Fruit fly (Drosophila melanogaster): ENCODE measurements around the gene Dhc1.
A peak's percentile ranks its signal among the peaks of the same experiment; 100 is the strongest.
"Not testable (repeated sequence)": the region's sequence is repeated elsewhere in the genome, so short reads cannot be mapped to it uniquely, and the experiment has no call there.

The Dhc1 gene

DNA sequence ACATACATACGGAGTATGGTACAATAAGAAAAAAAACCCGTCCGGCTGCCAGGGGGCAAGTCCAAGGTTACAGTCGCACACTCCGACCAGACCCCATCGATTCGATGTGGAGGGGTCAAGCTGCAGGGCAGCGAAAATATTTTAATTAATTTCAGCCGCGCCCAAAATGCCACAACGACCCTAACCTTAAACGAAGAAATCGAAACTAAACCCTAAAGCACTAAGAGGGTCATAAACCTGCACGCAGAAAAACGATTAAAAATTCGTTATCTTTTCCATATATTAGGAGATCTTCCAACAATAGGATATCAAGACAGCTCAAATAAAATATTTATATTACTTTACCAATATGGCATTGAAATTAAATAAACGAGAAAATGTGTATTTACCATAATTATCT lies 27.5 kb upstream of the Dhc1 start:
- TF ChIP-seq D1 (tag; optimal IDR thresholded peaks at IDR 0.05): no peak
- peak; percentile 30 for TF ChIP-seq EcR (GFP tag; optimal IDR thresholded peaks at IDR 0.05)

DNA sequence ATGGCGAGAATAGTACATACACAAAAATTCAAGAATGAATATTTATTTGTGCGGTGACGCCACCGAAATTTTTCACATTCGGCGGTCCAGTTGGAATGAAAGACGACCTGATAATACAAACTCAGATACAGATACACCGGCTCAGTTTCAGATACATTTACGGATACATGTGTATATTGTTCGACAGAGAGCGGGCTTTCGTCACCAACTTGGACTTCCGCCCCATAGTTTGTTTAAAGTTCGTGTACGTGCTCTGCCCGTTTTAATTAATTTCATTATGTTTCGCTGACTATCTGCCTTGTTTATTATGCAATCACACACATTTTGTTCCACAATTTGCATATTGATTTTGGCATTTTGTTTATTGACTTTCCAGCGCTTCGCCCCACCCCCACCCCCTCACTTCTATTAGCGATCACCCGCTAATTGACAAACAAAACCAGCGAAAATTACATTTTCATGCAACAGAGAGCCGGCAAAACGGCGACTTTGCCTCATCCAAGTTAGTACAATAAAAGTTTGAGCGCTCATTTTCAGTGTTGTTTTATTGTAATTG lies 26.8 kb upstream of the Dhc1 start:
- no peak for TF ChIP-seq D1 (tag; optimal IDR thresholded peaks at IDR 0.05)
- no peak for TF ChIP-seq fd96Ca (GFP tag; IDR thresholded peaks at IDR 0.05)
- TF ChIP-seq CG32121 (GFP tag; IDR thresholded peaks at IDR 0.05): no peak
- TF ChIP-seq CG4496 (GFP tag; IDR thresholded peaks at IDR 0.05): no peak
- no peak for TF ChIP-seq CG15710 (tag; optimal IDR thresholded peaks at IDR 0.05)
- TF ChIP-seq Pif1A (GFP tag; optimal IDR thresholded peaks at IDR 0.05): no peak
- no peak for TF ChIP-seq CG10348 (GFP tag; IDR thresholded peaks at IDR 0.05)

DNA sequence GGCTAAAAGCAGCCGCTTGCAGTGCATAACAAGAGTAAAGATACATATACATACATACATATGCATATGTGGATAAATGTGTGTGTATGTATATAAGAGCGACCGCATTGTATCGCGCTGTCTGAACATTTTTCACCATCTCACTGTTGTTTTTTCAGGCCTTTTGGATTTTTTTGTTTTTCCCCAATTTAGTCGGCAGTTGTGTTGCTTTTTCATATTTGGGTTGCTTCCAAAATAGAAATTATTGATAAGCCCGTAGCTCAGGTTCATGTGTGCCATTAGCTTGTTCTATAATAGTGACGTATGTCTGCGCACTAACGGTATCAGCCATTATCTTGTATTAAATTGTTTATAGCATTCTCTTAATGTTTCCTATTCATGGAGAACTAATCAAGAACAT lies 26.1 kb upstream of the Dhc1 start:
- TF ChIP-seq CG34367 (tag; optimal IDR thresholded peaks at IDR 0.05) (no peak), fd96Ca (GFP tag; IDR thresholded peaks at IDR 0.05) (no peak), CG4496 (GFP tag; IDR thresholded peaks at IDR 0.05) (no peak), rn (GFP tag; IDR thresholded peaks at IDR 0.05) (no peak), CG8159 (tag; optimal IDR thresholded peaks at IDR 0.05) (no peak), EcR (GFP tag; optimal IDR thresholded peaks at IDR 0.05) (no peak), Ets98B (GFP tag; IDR thresholded peaks at IDR 0.05) (no peak), D1 (tag; optimal IDR thresholded peaks at IDR 0.05) (no peak), CG12605 (GFP tag; IDR thresholded peaks at IDR 0.05) (no peak), Pif1B (GFP tag; optimal IDR thresholded peaks at IDR 0.05) (no peak), Snoo (tag; optimal IDR thresholded peaks at IDR 0.05) (no peak), gl (tag; optimal IDR thresholded peaks at IDR 0.05) (no peak)

DNA sequence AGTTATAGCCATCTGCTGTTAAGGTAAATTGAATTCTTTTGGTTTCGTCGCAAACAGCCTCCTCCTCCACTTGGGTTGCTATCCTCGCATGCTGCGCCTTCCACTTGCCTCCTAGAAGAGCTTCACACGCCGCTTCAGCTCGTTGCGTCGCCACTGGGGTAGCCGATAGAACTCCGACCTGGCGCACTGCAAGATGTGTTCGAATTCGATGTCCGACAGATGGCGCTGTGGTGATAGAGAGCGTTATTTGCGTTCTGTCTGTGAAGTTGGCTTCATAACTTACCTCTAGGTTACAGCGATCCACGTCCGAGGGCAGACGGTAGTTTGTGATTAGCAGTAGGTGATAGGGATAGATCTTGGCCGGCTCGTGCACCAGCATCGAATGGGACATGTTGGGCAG lies 20.6 kb upstream of the Dhc1 start:
- TF ChIP-seq CG17806 (tag; optimal IDR thresholded peaks at IDR 0.05) (no peak), CG8301 (tag; optimal IDR thresholded peaks at IDR 0.05) (no peak), CG34367 (tag; optimal IDR thresholded peaks at IDR 0.05) (no peak), Ets98B (GFP tag; IDR thresholded peaks at IDR 0.05) (no peak), Pif1A (GFP tag; optimal IDR thresholded peaks at IDR 0.05) (no peak)

DNA sequence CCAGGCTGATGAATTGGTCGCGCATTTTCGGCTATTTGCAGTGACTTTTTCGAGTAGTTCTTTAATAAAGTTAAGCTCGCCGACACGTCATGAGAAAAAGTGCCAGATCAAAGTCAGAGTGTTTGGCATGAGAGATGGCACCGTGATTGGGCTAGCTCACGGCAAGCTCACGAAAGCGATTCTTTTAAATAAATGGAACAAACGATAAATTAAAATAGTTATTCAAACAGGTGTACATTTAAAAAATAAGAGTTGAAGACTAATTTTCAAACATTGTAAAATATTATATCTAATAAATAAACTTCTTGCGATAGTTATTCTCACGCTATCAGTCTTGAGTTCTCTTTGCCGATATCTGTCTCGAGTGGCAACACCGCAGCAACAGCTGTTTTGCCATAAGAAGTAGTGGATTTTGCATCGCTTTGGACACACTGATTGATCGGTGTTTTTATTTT lies 18.3 kb upstream of the Dhc1 start, which contains the start of the genes Unc-115b, p24-2 and CG32939:
Unc-115b (minus strand) TSS at position 101 of the 455 bp plus-strand sequence.
p24-2 (minus strand) TSS at position 120 of the 455 bp plus-strand sequence.
CG32939 (plus strand) TSS at position 405 of the 455 bp plus-strand sequence.
- not testable (repeated sequence) for TF ChIP-seq Ets98B (GFP tag; IDR thresholded peaks at IDR 0.05); CG15710 (tag; optimal IDR thresholded peaks at IDR 0.05); D1 (tag; optimal IDR thresholded peaks at IDR 0.05)

DNA sequence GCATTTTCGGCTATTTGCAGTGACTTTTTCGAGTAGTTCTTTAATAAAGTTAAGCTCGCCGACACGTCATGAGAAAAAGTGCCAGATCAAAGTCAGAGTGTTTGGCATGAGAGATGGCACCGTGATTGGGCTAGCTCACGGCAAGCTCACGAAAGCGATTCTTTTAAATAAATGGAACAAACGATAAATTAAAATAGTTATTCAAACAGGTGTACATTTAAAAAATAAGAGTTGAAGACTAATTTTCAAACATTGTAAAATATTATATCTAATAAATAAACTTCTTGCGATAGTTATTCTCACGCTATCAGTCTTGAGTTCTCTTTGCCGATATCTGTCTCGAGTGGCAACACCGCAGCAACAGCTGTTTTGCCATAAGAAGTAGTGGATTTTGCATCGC lies 10.9 kb upstream of the Dhc1 start, which contains the start of the genes eca and CG18542:
eca (minus strand) TSS at position 101 of the 400 bp plus-strand sequence.
CG18542 (plus strand) TSS at position 385 of the 400 bp plus-strand sequence.
- TF ChIP-seq CG32121 (GFP tag; IDR thresholded peaks at IDR 0.05); CG17806 (tag; optimal IDR thresholded peaks at IDR 0.05); CG8301 (tag; optimal IDR thresholded peaks at IDR 0.05): not testable (repeated sequence)

DNA sequence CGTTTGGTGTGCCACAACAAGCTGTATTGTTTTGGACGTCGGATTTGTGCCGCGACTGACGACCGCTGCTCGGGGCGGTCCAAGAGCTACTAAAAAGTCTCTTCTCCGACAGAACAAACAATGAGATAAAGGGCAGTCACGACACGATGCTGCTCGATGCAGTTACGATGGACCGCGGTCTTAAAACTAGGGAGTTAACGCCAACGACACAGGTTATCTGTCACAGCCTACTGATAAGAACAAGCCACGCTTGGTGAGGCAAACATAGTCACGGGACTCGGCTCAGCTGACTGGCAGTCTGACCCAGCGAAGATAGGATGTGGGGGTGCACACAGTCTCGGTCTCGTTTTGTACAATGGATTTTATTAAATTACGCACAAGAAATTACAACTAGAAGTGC lies 9.7 kb upstream of the Dhc1 start, which contains the start of gene CG9444:
CG9444 (minus strand) TSS at position 140 of the 400 bp plus-strand sequence.
- TF ChIP-seq CG4496 (GFP tag; IDR thresholded peaks at IDR 0.05) (no peak), CG10348 (GFP tag; IDR thresholded peaks at IDR 0.05) (no peak), Ets98B (GFP tag; IDR thresholded peaks at IDR 0.05) (no peak), CG17806 (tag; optimal IDR thresholded peaks at IDR 0.05) (no peak), CG9948 (tag; optimal IDR thresholded peaks at IDR 0.05) (no peak)

DNA sequence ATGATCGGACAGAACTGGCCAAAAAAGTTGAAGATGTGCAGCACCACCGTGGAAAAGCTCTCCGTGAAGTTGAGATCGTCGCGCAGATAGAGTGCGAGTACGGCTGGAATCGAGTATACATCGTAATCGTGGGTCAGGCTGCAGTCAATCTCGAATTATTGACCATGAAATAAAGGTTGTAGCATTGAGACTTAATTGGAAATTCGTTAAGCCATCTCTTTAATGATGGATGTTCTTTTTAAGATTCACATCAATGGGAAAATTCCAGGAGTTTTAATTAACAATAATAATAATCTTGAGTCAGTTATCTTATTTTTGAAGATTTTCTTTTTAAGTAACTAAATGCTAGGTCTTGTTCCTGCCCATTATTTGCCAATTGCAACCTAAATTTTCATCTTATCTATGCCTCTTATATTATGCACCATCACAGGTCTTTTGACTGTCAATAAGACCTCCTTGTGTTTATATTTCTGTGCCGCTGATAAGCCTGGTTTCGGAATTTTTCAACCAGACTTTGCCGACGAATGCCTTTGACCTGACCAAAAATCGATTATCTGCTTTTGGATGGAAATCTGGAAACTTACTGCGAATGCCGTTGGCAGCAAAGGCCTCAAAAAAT lies 8.7 kb upstream of the Dhc1 start:
- TF ChIP-seq EcR (GFP tag; optimal IDR thresholded peaks at IDR 0.05) (no peak), Ets98B (GFP tag; IDR thresholded peaks at IDR 0.05) (no peak), CG9948 (tag; optimal IDR thresholded peaks at IDR 0.05) (no peak), CG34367 (tag; optimal IDR thresholded peaks at IDR 0.05) (no peak), CG32121 (GFP tag; IDR thresholded peaks at IDR 0.05) (no peak), CG10348 (GFP tag; IDR thresholded peaks at IDR 0.05) (no peak), Pif1A (GFP tag; optimal IDR thresholded peaks at IDR 0.05) (no peak), D1 (tag; optimal IDR thresholded peaks at IDR 0.05) (no peak), CG15710 (tag; optimal IDR thresholded peaks at IDR 0.05) (no peak), CG12605 (GFP tag; IDR thresholded peaks at IDR 0.05) (no peak), fd96Ca (GFP tag; IDR thresholded peaks at IDR 0.05) (no peak)

All from whole organism, pupa.